Fruit fly (Drosophila melanogaster): ENCODE data around the gene CG1468.

CG1468 gene

dm6 chrX:9892834-9893233, 14.6 kb downstream of the CG1468 start (continued):
- TF ChIP-seq pan (optimal IDR thresholded peaks at IDR 0.05) (no peak), pan (GFP tag; optimal IDR thresholded peaks at IDR 0.05 in 1 of 2, IDR thresholded peaks at IDR 0.05 in 1 of 2) (peak in 1 of 2 experiments; percentile 69), CG6791 (GFP tag; IDR thresholded peaks at IDR 0.05; ENCODE audit: partially characterized antibody) (no peak), CG18476 (GFP tag; optimal IDR thresholded peaks at IDR 0.05) (no peak), hkb (optimal IDR thresholded peaks at IDR 0.05) (no peak), hkb (GFP tag; IDR thresholded peaks at IDR 0.05) (peak; percentile 52), GATAe (GFP tag; conservative IDR thresholded peaks at IDR 0.05) (no peak), Hr51 (GFP tag; optimal IDR thresholded peaks at IDR 0.05) (peak in 1 of 2 experiments; percentile 49), Pdp1 (GFP tag; optimal IDR thresholded peaks at IDR 0.05) (peak in 1 of 2 experiments; percentile 23), eyg (GFP tag; optimal IDR thresholded peaks at IDR 0.05) (no peak), ara (GFP tag; IDR thresholded peaks at IDR 0.05) (no peak; the same call in 1 of the 2 replicates), prd (optimal IDR thresholded peaks at IDR 0.05) (no peak), prd (GFP tag; IDR thresholded peaks at IDR 0.05) (peak; percentile 63; the same call in 2 of the 3 replicates), CG13894 (tag; optimal IDR thresholded peaks at IDR 0.05) (no peak), CG17829 (tag; optimal IDR thresholded peaks at IDR 0.05) (peak; percentile 8), dmrt99B (tag; optimal IDR thresholded peaks at IDR 0.05) (peak; percentile 48), Fer2 (tag; optimal IDR thresholded peaks at IDR 0.05) (no peak), CG10321 (GFP tag; IDR thresholded peaks at IDR 0.05) (no peak), CG5953 (GFP tag; IDR thresholded peaks at IDR 0.05) (no peak), dysf (GFP tag; IDR thresholded peaks at IDR 0.05) (peak; percentile 61; the same call in 2 of the 3 replicates), cg (GFP tag; optimal IDR thresholded peaks at IDR 0.05) (no peak), wdn (GFP tag; IDR thresholded peaks at IDR 0.05) (no peak), Doc2 (GFP tag; IDR thresholded peaks at IDR 0.05) (no peak), en (GFP tag; optimal IDR thresholded peaks at IDR 0.05) (no peak), tx (GFP tag; optimal IDR thresholded peaks at IDR 0.05) (no peak), CG32532 (GFP tag; IDR thresholded peaks at IDR 0.05) (peak; percentile 29; the same call in 1 of the 2 replicates), CG17361 (GFP tag; IDR thresholded peaks at IDR 0.05) (0 out of 3 replicates have a peak, but pooled peaks have one; percentile 12), Neu2 (GFP tag; optimal IDR thresholded peaks at IDR 0.05; ENCODE audit: borderline replicate concordance) (no peak), CG7556 (GFP tag; optimal IDR thresholded peaks at IDR 0.05) (no peak), CG12299 (tag; optimal IDR thresholded peaks at IDR 0.05) (no peak), ranshi (GFP tag; IDR thresholded peaks at IDR 0.05) (peak; percentile 64), Bdp1 (GFP tag; optimal IDR thresholded peaks at IDR 0.05) (no peak), klu (GFP tag; IDR thresholded peaks at IDR 0.05) (no peak), onecut (GFP tag; IDR thresholded peaks at IDR 0.05) (no peak), lov (optimal IDR thresholded peaks at IDR 0.05) (no peak), lov (GFP tag; IDR thresholded peaks at IDR 0.05) (0 out of 3 replicates have a peak, but pooled peaks have one; percentile 20), maf-S (GFP tag; optimal IDR thresholded peaks at IDR 0.05) (no peak), CG12155 (GFP tag; optimal IDR thresholded peaks at IDR 0.05) (no peak), BEAF-32 (GFP tag; optimal IDR thresholded peaks at IDR 0.05) (no peak), CG15696 (tag; optimal IDR thresholded peaks at IDR 0.05) (no peak), Kr (GFP tag; optimal IDR thresholded peaks at IDR 0.05) (no peak), CG12391 (tag; optimal IDR thresholded peaks at IDR 0.05) (no peak), CkIIα-i1 (GFP tag; IDR thresholded peaks at IDR 0.05) (no peak), CG10565 (GFP tag; optimal IDR thresholded peaks at IDR 0.05) (no peak), E2f1 (GFP tag; IDR thresholded peaks at IDR 0.05) (peak; percentile 61), CG12769 (tag; optimal IDR thresholded peaks at IDR 0.05) (peak; percentile 52), CG15011 (GFP tag; optimal IDR thresholded peaks at IDR 0.05) (no peak), CG14860 (GFP tag; IDR thresholded peaks at IDR 0.05; ENCODE audit: partially characterized antibody) (no peak), zen2 (GFP tag; IDR thresholded peaks at IDR 0.05; ENCODE audit: partially characterized antibody) (no peak), usp (GFP tag; optimal IDR thresholded peaks at IDR 0.05) (no peak), CG7271 (tag; optimal IDR thresholded peaks at IDR 0.05) (no peak), hth (optimal IDR thresholded peaks at IDR 0.05) (no peak)
